Worm (Caenorhabditis elegans): Measurements from ENCODE around the gene ZC239.3.

- TF ChIP-seq T22C8.4 (GFP tag; IDR thresholded peaks at IDR 0.05) (no peak), klf-2 (GFP tag; conservative IDR thresholded peaks at IDR 0.05) (no peak), med-1 (GFP tag; optimal IDR thresholded peaks at IDR 0.05; ENCODE audit: insufficient read depth) (no peak), cog-1 (tag; optimal IDR thresholded peaks at IDR 0.05) (no peak), ref-1 (GFP tag; conservative IDR thresholded peaks at IDR 0.05) (no peak), ztf-29 (GFP tag; IDR thresholded peaks at IDR 0.05) (no peak), flt-1 (GFP tag; IDR thresholded peaks at IDR 0.05) (no peak), ztf-23 (GFP tag; IDR thresholded peaks at IDR 0.05) (no peak), tab-1 (GFP tag; IDR thresholded peaks at IDR 0.05) (no peak)
These were observed 46.6 kb downstream of the ZC239.3 start, which contains the start of gene F02E11.2 for ce11 chrII:3262504-3262903.
